Worm (Caenorhabditis elegans) whole organism, L1 larva: Measurements from ENCODE around the gene dct-13.

Experiments used
- C04F5.9 ChIP-seq: sonication (generic microtip); optimal IDR thresholded peaks from 2 replicates; lab custom pipeline; 2016; ENCODE audit warnings: missing genetic modification characterization, missing compliant biosample characterization
- C16A3.4 ChIP-seq: fragments of 150-350 bp; optimal IDR thresholded peaks from 2 replicates; lab custom pipeline; 2014; ENCODE audit warnings: missing biosample characterization, missing genetic modification characterization
- Y116A8C.19 ChIP-seq: sonication (generic microtip); optimal IDR thresholded peaks from 2 replicates; lab custom pipeline; 2016; ENCODE audit warnings: missing compliant biosample characterization, missing genetic modification characterization, borderline replicate concordance
- alr-1 ChIP-seq: fragments of 200-800 bp; sonication (Bioruptor generic); optimal IDR thresholded peaks from 2 replicates; lab custom pipeline; 2018; ENCODE audit warnings: borderline replicate concordance, mild to moderate bottlenecking, missing genetic modification characterization, missing compliant biosample characterization
- aly-2 ChIP-seq: fragments of 150-350 bp; optimal IDR thresholded peaks from 2 replicates; lab custom pipeline; 2014; ENCODE audit warnings: missing biosample characterization, missing genetic modification characterization
- ama-1 ChIP-seq: fragments of 150-350 bp; optimal IDR thresholded peaks from 2 replicates; lab custom pipeline; 2014
- blmp-1 ChIP-seq: fragments of 150-350 bp; optimal IDR thresholded peaks from 2 replicates; lab custom pipeline; 2014; ENCODE audit warnings: missing biosample characterization, missing genetic modification characterization
- ceh-8 ChIP-seq: fragments of 200-800 bp; sonication (Bioruptor generic); optimal IDR thresholded peaks from 2 replicates; lab custom pipeline; 2018; ENCODE audit warnings: mild to moderate bottlenecking, missing genetic modification characterization, moderate library complexity, missing compliant biosample characterization
- ceh-88 ChIP-seq: fragments of 200-800 bp; sonication (Bioruptor generic); IDR thresholded peaks from 2 replicates; pipeline ENCODE4 v1.3.6; 2022; ENCODE audit warnings: missing genetic modification characterization, missing compliant biosample characterization
- ces-1 ChIP-seq: fragments of 150-350 bp; optimal IDR thresholded peaks from 2 replicates; lab custom pipeline; 2014; ENCODE audit warnings: missing biosample characterization, missing genetic modification reagents, missing genetic modification characterization
- dsc-1 ChIP-seq: sonication (generic microtip); optimal IDR thresholded peaks from 2 replicates; lab custom pipeline; 2016; ENCODE audit warnings: mild to moderate bottlenecking, missing genetic modification characterization, missing compliant biosample characterization
- efl-3 ChIP-seq: fragments of 200-800 bp; sonication (Bioruptor generic); optimal IDR thresholded peaks from 2 replicates; lab custom pipeline; 2018; ENCODE audit warnings: mild to moderate bottlenecking, missing genetic modification characterization, missing compliant biosample characterization
- egl-27 ChIP-seq, 2 experiments: fragments of 150-350 bp in 1 of 2; sonication (generic microtip); optimal IDR thresholded peaks; 3 replicates each; lab custom pipeline; 2017 to 2018; ENCODE audit warnings: missing biosample characterization in 2 of 2, missing genetic modification characterization in 2 of 2, missing genetic modification reagents in 2 of 2
- elt-2 ChIP-seq: sonication (generic microtip); optimal IDR thresholded peaks from 2 replicates; lab custom pipeline; 2016; ENCODE audit warnings: missing genetic modification characterization, mild to moderate bottlenecking, inconsistent platforms, missing compliant biosample characterization, missing genetic modification reagents
- elt-3 ChIP-seq, 6 experiments: fragments of 150-350 bp in 1 of 6; sonication (generic microtip); optimal IDR thresholded peaks; 2 replicates each; lab custom pipeline; 2017 to 2018; ENCODE audit warnings: missing biosample characterization in 6 of 6, missing genetic modification characterization in 6 of 6, inconsistent platforms in 1 of 6
- fkh-4 ChIP-seq: sonication (generic microtip); optimal IDR thresholded peaks from 2 replicates; lab custom pipeline; 2016; ENCODE audit warnings: missing compliant biosample characterization, missing genetic modification characterization, borderline replicate concordance
- fkh-8 ChIP-seq: sonication (generic microtip); optimal IDR thresholded peaks from 2 replicates; lab custom pipeline; 2016; ENCODE audit warnings: mild to moderate bottlenecking, missing genetic modification characterization, missing compliant biosample characterization
- fos-1 ChIP-seq: fragments of 150-350 bp; optimal IDR thresholded peaks from 2 replicates; lab custom pipeline; 2014; ENCODE audit warnings: missing biosample characterization, missing genetic modification characterization
- grh-1 ChIP-seq: fragments of 200-800 bp; sonication (Bioruptor generic); IDR thresholded peaks from 2 replicates; pipeline ENCODE4 v1.3.6; 2022; ENCODE audit warnings: missing genetic modification reagents, missing genetic modification characterization, missing compliant biosample characterization
- hlh-17 ChIP-seq: fragments of 200-800 bp; sonication (Bioruptor generic); optimal IDR thresholded peaks from 2 replicates; lab custom pipeline; 2018; ENCODE audit warnings: missing genetic modification characterization, mild to moderate bottlenecking, missing compliant biosample characterization, moderate library complexity, borderline replicate concordance
- hlh-4 ChIP-seq: sonication (generic microtip); optimal IDR thresholded peaks from 2 replicates; lab custom pipeline; 2016; ENCODE audit warnings: mild to moderate bottlenecking, missing genetic modification characterization, missing compliant biosample characterization
- hpl-2 ChIP-seq: fragments of 150-350 bp; optimal IDR thresholded peaks from 2 replicates; lab custom pipeline; 2014; ENCODE audit warnings: missing biosample characterization, missing genetic modification reagents, missing genetic modification characterization
- lin-13 ChIP-seq: fragments of 150-350 bp; optimal IDR thresholded peaks from 2 replicates; lab custom pipeline; 2014; ENCODE audit warnings: missing biosample characterization, missing genetic modification reagents, missing genetic modification characterization
- lir-3 ChIP-seq: sonication (generic microtip); optimal IDR thresholded peaks from 2 replicates; lab custom pipeline; 2016; ENCODE audit warnings: mild to moderate bottlenecking, missing genetic modification characterization, moderate library complexity, missing compliant biosample characterization; ENCODE audit not compliant: poor library complexity
- lsy-2 ChIP-seq, 2 experiments: fragments of 150-350 bp; optimal IDR thresholded peaks; 2 replicates each; lab custom pipeline; 2014; ENCODE audit warnings: missing biosample characterization in 2 of 2, missing genetic modification characterization in 2 of 2
- mab-9 ChIP-seq: fragments of 200-800 bp; sonication (Bioruptor generic); IDR thresholded peaks from 2 replicates; pipeline ENCODE4 v1.3.6; 2022; ENCODE audit warnings: missing genetic modification reagents, missing genetic modification characterization, missing compliant biosample characterization
- nhr-12 ChIP-seq: sonication (generic microtip); optimal IDR thresholded peaks from 2 replicates; lab custom pipeline; 2017; ENCODE audit warnings: missing biosample characterization, missing genetic modification characterization
- nhr-19 ChIP-seq: fragments of 200-800 bp; sonication (Bioruptor generic); conservative IDR thresholded peaks from 2 replicates; pipeline ENCODE4 v1.3.6; 2022; ENCODE audit warnings: missing genetic modification characterization, missing compliant biosample characterization
- nhr-71 ChIP-seq: sonication (generic microtip); optimal IDR thresholded peaks from 2 replicates; lab custom pipeline; 2016; ENCODE audit warnings: mild to moderate bottlenecking, missing genetic modification characterization, moderate library complexity, missing compliant biosample characterization
- nhr-84 ChIP-seq: sonication (generic microtip); optimal IDR thresholded peaks from 2 replicates; lab custom pipeline; 2017; ENCODE audit warnings: missing biosample characterization, missing genetic modification characterization
- nhr-85 ChIP-seq: sonication (generic microtip); peaks from one replicate; lab custom pipeline; 2016; ENCODE audit warnings: missing genetic modification characterization, inconsistent platforms, missing compliant biosample characterization
- pqm-1 ChIP-seq: sonication (generic microtip); optimal IDR thresholded peaks from 3 replicates; lab custom pipeline; 2017; ENCODE audit warnings: missing biosample characterization, missing genetic modification characterization
- rnt-1 ChIP-seq: sonication (generic microtip); optimal IDR thresholded peaks from 2 replicates; lab custom pipeline; 2016; ENCODE audit warnings: mild to moderate bottlenecking, missing genetic modification characterization, moderate library complexity, missing compliant biosample characterization
- snpc-4 ChIP-seq: fragments of 150-350 bp; optimal IDR thresholded peaks from 2 replicates; lab custom pipeline; 2014; ENCODE audit warnings: missing biosample characterization, missing genetic modification characterization
- sup-37 ChIP-seq: fragments of 200-800 bp; sonication (Bioruptor generic); optimal IDR thresholded peaks from 2 replicates; lab custom pipeline; 2018; ENCODE audit warnings: mild to moderate bottlenecking, missing genetic modification characterization, missing compliant biosample characterization
- swsn-7 ChIP-seq: sonication (generic microtip); optimal IDR thresholded peaks from 2 replicates; lab custom pipeline; 2016; ENCODE audit warnings: missing genetic modification characterization, missing compliant biosample characterization
- tlp-1 ChIP-seq: fragments of 150-350 bp; optimal IDR thresholded peaks from 2 replicates; lab custom pipeline; 2014; ENCODE audit warnings: missing biosample characterization, missing genetic modification characterization
- unc-86 ChIP-seq: sonication (generic microtip); optimal IDR thresholded peaks from 2 replicates; lab custom pipeline; 2016; ENCODE audit warnings: missing genetic modification characterization, missing compliant biosample characterization
- unc-98 ChIP-seq: fragments of 200-800 bp; sonication (Bioruptor generic); IDR thresholded peaks from 2 replicates; pipeline ENCODE4 v1.3.6; 2022; ENCODE audit warnings: missing genetic modification characterization, missing compliant biosample characterization
- zag-1 ChIP-seq: fragments of 150-350 bp; optimal IDR thresholded peaks from 2 replicates; lab custom pipeline; 2014; ENCODE audit warnings: missing biosample characterization, missing genetic modification characterization
- zip-4 ChIP-seq: fragments of 200-800 bp; sonication (Bioruptor generic); optimal IDR thresholded peaks from 2 replicates; lab custom pipeline; 2018; ENCODE audit warnings: mild to moderate bottlenecking, missing genetic modification characterization, moderate library complexity, missing compliant biosample characterization
- ztf-11 ChIP-seq, 2 experiments: sonication (generic microtip); optimal IDR thresholded peaks; 2 replicates each; lab custom pipeline; 2016 to 2017; ENCODE audit warnings: missing genetic modification characterization in 2 of 2, missing biosample characterization in 1 of 2, missing compliant biosample characterization in 1 of 2
- ztf-4 ChIP-seq: fragments of 150-350 bp; optimal IDR thresholded peaks from 2 replicates; lab custom pipeline; 2014; ENCODE audit warnings: missing biosample characterization, missing genetic modification characterization

Gene dct-13

DNA sequence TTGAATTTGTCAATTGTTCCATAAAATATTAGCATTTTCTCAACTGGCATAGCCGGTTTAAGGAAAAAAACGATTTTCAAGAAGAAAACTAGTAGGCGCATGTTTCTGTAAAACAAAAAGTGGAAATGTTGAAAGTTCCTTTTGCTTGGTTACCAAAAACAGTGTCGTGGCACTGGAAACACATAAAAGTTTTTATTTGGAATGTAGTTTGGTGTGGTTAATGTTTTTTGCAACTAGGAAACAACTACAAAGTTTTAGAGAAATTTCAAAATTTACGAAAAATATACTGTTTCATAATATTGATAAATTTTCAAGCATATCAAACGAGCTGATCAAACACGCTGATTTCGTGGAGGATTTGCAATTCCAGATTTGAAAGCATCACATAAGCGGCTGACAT, 20.8 kb upstream of the dct-13 start, which contains the start of gene clec-195:
Gene clec-195 (minus strand): TSS at position 101 of the 400 bp plus-strand sequence.
- TF ChIP-seq lin-13 (no peak), lir-3 (no peak), fkh-4 (tag; lab: Kevin White, UChicago) (no peak), aly-2 (tag; lab: Kevin White, UChicago) (no peak), C04F5.9 (tag; lab: Kevin White, UChicago) (no peak), unc-98 (GFP tag; lab: Robert Waterston, UW) (no peak), ceh-88 (GFP tag; lab: Robert Waterston, UW) (no peak), zip-4 (no peak)
- TF ChIP-seq, all 84 proteins: peak for 0

DNA sequence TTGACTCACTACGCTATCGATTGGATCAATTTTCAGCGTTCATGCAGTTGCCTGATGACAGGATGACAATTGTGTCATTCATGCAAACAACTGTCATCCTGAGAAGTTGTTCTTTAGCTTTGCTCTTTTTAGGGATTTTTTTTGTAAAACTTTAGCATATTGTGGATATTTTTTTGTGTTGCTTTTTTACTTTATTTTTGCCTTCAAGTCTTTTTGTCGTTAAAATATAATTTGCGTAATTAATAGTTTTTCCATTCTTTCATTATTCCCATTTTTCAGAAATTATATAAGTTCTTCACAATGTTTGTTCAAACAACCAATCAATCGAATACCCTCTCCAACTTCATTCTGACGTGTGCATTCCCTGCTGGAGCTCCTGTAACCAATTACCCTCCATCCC, 15.7 kb upstream of the dct-13 start, which contains the start of gene Y116A8C.20:
Gene Y116A8C.20 (plus strand): TSS at position 301 of the 400 bp plus-strand sequence.
- TF ChIP-seq fos-1 (tag; lab: Kevin White, UChicago) (no peak), hlh-4 (tag; lab: Kevin White, UChicago) (no peak), ceh-8 (GFP tag; lab: Kevin White, UChicago) (no peak), hlh-17 (GFP tag; lab: Kevin White, UChicago) (no peak), grh-1 (GFP tag; lab: Robert Waterston, UW) (no peak), tlp-1 (tag; lab: Kevin White, UChicago) (no peak), ztf-4 (tag; lab: Kevin White, UChicago) (no peak), elt-3 (tag; optimal IDR thresholded peaks at IDR 0.05; lab: Kevin White, UChicago) (no peak)

DNA sequence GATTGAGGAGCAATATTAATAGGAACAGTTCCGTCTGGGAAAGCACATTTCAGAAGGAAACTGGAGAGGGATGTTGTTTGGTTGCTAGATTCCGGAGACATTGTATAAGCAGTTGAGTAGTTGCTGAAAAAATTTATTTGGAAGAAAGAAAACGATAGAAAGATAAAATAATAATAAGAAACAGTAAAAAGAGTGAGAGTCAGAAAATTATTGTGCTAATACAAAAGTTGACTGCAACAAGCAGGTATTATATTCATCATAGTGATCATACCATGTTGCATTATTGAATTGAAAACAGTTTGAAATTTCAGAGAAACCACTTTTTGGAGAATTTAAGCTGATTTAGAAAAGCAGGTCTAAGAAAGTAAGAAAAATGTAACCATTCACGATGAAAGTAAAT, 14.6 kb upstream of the dct-13 start, which contains the start of gene Y116A8C.19:
Gene Y116A8C.19 (minus strand): TSS at position 101 of the 400 bp plus-strand sequence.
- TF ChIP-seq nhr-84 (tag; lab: Kevin White, UChicago) = no peak
- no peak for TF ChIP-seq lsy-2 (tag; optimal IDR thresholded peaks at IDR 0.05; lab: Kevin White, UChicago)
- TF ChIP-seq rnt-1 (tag; lab: Kevin White, UChicago) = no peak
- no peak for TF ChIP-seq lir-3
- no peak for TF ChIP-seq lin-13
- no peak for TF ChIP-seq fkh-8 (tag; lab: Kevin White, UChicago)
- TF ChIP-seq unc-86 (tag; lab: Kevin White, UChicago) = no peak
- no peak for TF ChIP-seq tlp-1 (tag; lab: Kevin White, UChicago)
- no peak for TF ChIP-seq ceh-8 (GFP tag; lab: Kevin White, UChicago)
- no peak for TF ChIP-seq zag-1 (tag; lab: Kevin White, UChicago)
- TF ChIP-seq sup-37 (GFP tag; lab: Kevin White, UChicago) = no peak
- TF ChIP-seq efl-3 = no peak
- TF ChIP-seq ama-1 (lab: Kevin White, UChicago) = no peak
- TF ChIP-seq dsc-1 = no peak
- TF ChIP-seq C16A3.4 (tag; lab: Kevin White, UChicago) = no peak

DNA sequence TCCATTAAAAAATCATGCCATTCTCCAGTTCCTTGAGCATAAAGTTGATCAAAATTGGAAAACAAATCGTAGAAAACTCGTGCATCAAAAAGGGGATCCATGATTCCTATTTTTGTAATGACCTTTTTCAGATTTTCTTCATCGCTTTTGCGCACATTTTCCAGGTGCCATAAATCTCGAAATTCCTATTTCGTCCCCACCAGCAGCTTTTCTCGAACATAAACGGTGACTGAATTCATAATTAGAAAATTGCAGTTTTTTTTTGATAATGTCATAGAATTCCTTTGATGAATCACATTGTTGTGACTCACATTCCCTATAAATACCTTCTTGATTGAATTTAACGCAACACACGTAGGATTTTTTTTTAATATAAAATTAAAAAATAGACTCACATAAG, 5.6 kb upstream of the dct-13 start, which contains the start of gene nhr-229:
Gene nhr-229 (minus strand): TSS at position 101 of the 400 bp plus-strand sequence.
- TF ChIP-seq nhr-85 (tag; lab: Kevin White, UChicago) (peak; percentile 17), swsn-7 (tag; lab: Kevin White, UChicago) (no peak), nhr-19 (GFP tag; lab: Robert Waterston, UW) (no peak), grh-1 (GFP tag; lab: Robert Waterston, UW) (no peak), ces-1 (GFP tag; lab: Kevin White, UChicago) (no peak), Y116A8C.19 (no peak)

DNA sequence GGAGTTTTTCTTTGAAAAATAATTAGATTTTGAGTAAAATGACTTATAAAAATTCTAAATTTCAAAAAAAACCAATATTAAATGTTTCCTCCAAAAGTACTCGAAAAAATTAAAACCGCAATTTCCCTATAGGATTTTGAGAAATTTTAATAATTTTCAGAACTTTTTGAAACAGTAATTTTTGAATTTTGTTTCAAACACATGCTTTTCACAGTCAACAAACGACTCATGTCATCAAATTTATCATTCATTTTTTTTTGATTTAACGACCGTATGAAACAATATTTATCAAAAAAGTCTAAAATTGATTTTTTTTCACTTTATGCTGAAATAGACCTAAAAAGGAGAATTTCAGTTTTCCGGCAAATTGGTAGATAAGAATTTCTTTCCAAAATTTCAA, 1.7 kb upstream of the dct-13 start:
- TF ChIP-seq nhr-71 (tag; lab: Kevin White, UChicago) = no peak
- TF ChIP-seq C04F5.9 (tag; lab: Kevin White, UChicago) = no peak
- TF ChIP-seq lir-3 = no peak
- no peak for TF ChIP-seq fkh-4 (tag; lab: Kevin White, UChicago)
- TF ChIP-seq pqm-1 (tag; lab: Kevin White, UChicago) = no peak
- no peak for TF ChIP-seq lin-13
- TF ChIP-seq nhr-12 (tag; lab: Kevin White, UChicago) = no peak
- no peak for TF ChIP-seq snpc-4 (tag; lab: Kevin White, UChicago)
- TF ChIP-seq egl-27 (tag; optimal IDR thresholded peaks at IDR 0.05; lab: Kevin White, UChicago) = no peak
- TF ChIP-seq blmp-1 (tag; lab: Kevin White, UChicago) = no peak
- TF ChIP-seq alr-1 = no peak
- TF ChIP-seq mab-9 (GFP tag; lab: Robert Waterston, UW) = no peak
- TF ChIP-seq elt-2 (tag; lab: Kevin White, UChicago) = no peak
- no peak for TF ChIP-seq hpl-2 (GFP tag; lab: Kevin White, UChicago)
- TF ChIP-seq ztf-11 (tag; optimal IDR thresholded peaks at IDR 0.05; lab: Kevin White, UChicago) = no peak
- no peak for TF ChIP-seq aly-2 (tag; lab: Kevin White, UChicago)
- TF ChIP-seq sup-37 (GFP tag; lab: Kevin White, UChicago) = no peak
- no peak for TF ChIP-seq C16A3.4 (tag; lab: Kevin White, UChicago)
